Worm (Caenorhabditis elegans) whole organism, L3 larva: ENCODE results near the gene srx-10.

Experiments used
- R02D3.7 ChIP-seq: fragments of 150-350 bp; optimal IDR thresholded peaks from 2 replicates; lab custom pipeline; 2014; ENCODE audit warnings: missing biosample characterization, missing genetic modification characterization
- ZK546.5 ChIP-seq: sonication (generic microtip); optimal IDR thresholded peaks from 2 replicates; lab custom pipeline; 2017; ENCODE audit warnings: missing biosample characterization, missing genetic modification characterization
- aly-2 ChIP-seq: fragments of 150-350 bp; optimal IDR thresholded peaks from 2 replicates; lab custom pipeline; 2014; ENCODE audit warnings: missing biosample characterization, missing genetic modification characterization
- ama-1 ChIP-seq: fragments of 150-350 bp; optimal IDR thresholded peaks from 2 replicates; lab custom pipeline; 2018
- ceh-16 ChIP-seq: sonication (generic microtip); optimal IDR thresholded peaks from 2 replicates; lab custom pipeline; 2017; ENCODE audit warnings: missing biosample characterization, missing genetic modification characterization
- ceh-28 ChIP-seq: fragments of 150-350 bp; optimal IDR thresholded peaks from 2 replicates; lab custom pipeline; 2014; ENCODE audit warnings: missing biosample characterization, missing genetic modification reagents, missing genetic modification characterization
- ceh-82 ChIP-seq: fragments of 150-350 bp; optimal IDR thresholded peaks from 2 replicates; lab custom pipeline; 2014; ENCODE audit warnings: missing biosample characterization, missing genetic modification characterization
- ceh-9 ChIP-seq: sonication (generic microtip); optimal IDR thresholded peaks from 2 replicates; lab custom pipeline; 2018; ENCODE audit warnings: missing biosample characterization, missing genetic modification characterization
- daf-12 ChIP-seq: fragments of 150-350 bp; optimal IDR thresholded peaks from 2 replicates; lab custom pipeline; 2014; ENCODE audit warnings: missing biosample characterization, missing genetic modification reagents, missing genetic modification characterization
- egl-27 ChIP-seq: sonication (generic microtip); optimal IDR thresholded peaks from 4 replicates; lab custom pipeline; 2017; ENCODE audit warnings: missing biosample characterization, missing genetic modification reagents, missing genetic modification characterization
- egl-5 ChIP-seq: fragments of 150-350 bp; optimal IDR thresholded peaks from 2 replicates; lab custom pipeline; 2017; ENCODE audit warnings: missing biosample characterization, missing genetic modification reagents, missing genetic modification characterization, inconsistent platforms
- elt-1 ChIP-seq: fragments of 150-350 bp; optimal IDR thresholded peaks from 2 replicates; lab custom pipeline; 2014; ENCODE audit warnings: missing biosample characterization, missing genetic modification characterization
- elt-2 ChIP-seq: sonication (generic microtip); optimal IDR thresholded peaks from 2 replicates; lab custom pipeline; 2016; ENCODE audit warnings: missing genetic modification reagents, mild to moderate bottlenecking, missing genetic modification characterization, missing compliant biosample characterization
- elt-3 ChIP-seq, 3 experiments: fragments of 150-350 bp in 1 of 3; sonication (generic microtip) in 2 of 3; optimal IDR thresholded peaks; 2 replicates in 2 of 3; 4 replicates in 1 of 3; lab custom pipeline; 2014 to 2017; ENCODE audit warnings: missing biosample characterization in 3 of 3, missing genetic modification characterization in 3 of 3
- eor-1 ChIP-seq, 2 experiments: fragments of 150-350 bp; optimal IDR thresholded peaks; 2 replicates each; lab custom pipeline; 2014 to 2018; ENCODE audit warnings: missing biosample characterization in 2 of 2, missing genetic modification characterization in 2 of 2
- fkh-10 ChIP-seq: sonication (generic microtip); optimal IDR thresholded peaks from 2 replicates; lab custom pipeline; 2017; ENCODE audit warnings: missing biosample characterization, missing genetic modification reagents, missing genetic modification characterization
- fos-1 ChIP-seq: fragments of 150-350 bp; optimal IDR thresholded peaks from 2 replicates; lab custom pipeline; 2014; ENCODE audit warnings: missing biosample characterization, missing genetic modification characterization
- hmg-11 ChIP-seq: sonication (generic microtip); optimal IDR thresholded peaks from 2 replicates; lab custom pipeline; 2016; ENCODE audit warnings: missing genetic modification characterization, missing compliant biosample characterization
- lin-15B ChIP-seq: fragments of 150-350 bp; optimal IDR thresholded peaks from 2 replicates; lab custom pipeline; 2014; ENCODE audit warnings: missing biosample characterization, missing genetic modification characterization
- lin-39 ChIP-seq: fragments of 150-350 bp; optimal IDR thresholded peaks from 2 replicates; lab custom pipeline; 2018; ENCODE audit warnings: missing biosample characterization, missing genetic modification reagents, missing genetic modification characterization
- lsy-12 ChIP-seq: sonication (generic microtip); optimal IDR thresholded peaks from 2 replicates; lab custom pipeline; 2016; ENCODE audit warnings: mild to moderate bottlenecking, missing genetic modification characterization, missing compliant biosample characterization
- mdl-1 ChIP-seq: fragments of 150-350 bp; optimal IDR thresholded peaks from 2 replicates; lab custom pipeline; 2014; ENCODE audit warnings: missing biosample characterization, missing genetic modification characterization
- nfya-1 ChIP-seq: sonication (generic microtip); optimal IDR thresholded peaks from 2 replicates; lab custom pipeline; 2017; ENCODE audit warnings: missing genetic modification characterization, mild to moderate bottlenecking, missing compliant biosample characterization, antibody characterized with exemption, moderate library complexity; ENCODE audit not compliant: insufficient read depth
- nhr-11 ChIP-seq: fragments of 150-350 bp; optimal IDR thresholded peaks from 2 replicates; lab custom pipeline; 2014; ENCODE audit warnings: missing biosample characterization, missing genetic modification characterization
- nhr-12 ChIP-seq: fragments of 150-350 bp; optimal IDR thresholded peaks from 2 replicates; lab custom pipeline; 2014; ENCODE audit warnings: missing biosample characterization, missing genetic modification characterization
- nhr-237 ChIP-seq: fragments of 150-350 bp; optimal IDR thresholded peaks from 2 replicates; lab custom pipeline; 2014; ENCODE audit warnings: missing biosample characterization, missing genetic modification characterization
- nhr-25 ChIP-seq: sonication (generic microtip); optimal IDR thresholded peaks from 2 replicates; lab custom pipeline; 2017; ENCODE audit warnings: missing biosample characterization, missing genetic modification characterization
- nhr-28 ChIP-seq: fragments of 150-350 bp; optimal IDR thresholded peaks from 2 replicates; lab custom pipeline; 2014; ENCODE audit warnings: missing biosample characterization, missing genetic modification characterization
- nhr-43 ChIP-seq: sonication (generic microtip); optimal IDR thresholded peaks from 2 replicates; lab custom pipeline; 2016; ENCODE audit warnings: mild to moderate bottlenecking, missing genetic modification characterization, missing compliant biosample characterization; ENCODE audit not compliant: poor library complexity, severe bottlenecking
- nhr-67 ChIP-seq: fragments of 150-350 bp; optimal IDR thresholded peaks from 2 replicates; lab custom pipeline; 2014; ENCODE audit warnings: missing biosample characterization, missing genetic modification characterization
- nhr-76 ChIP-seq: fragments of 150-350 bp; sonication (generic microtip); optimal IDR thresholded peaks from 5 replicates; lab custom pipeline; 2014; ENCODE audit warnings: missing biosample characterization, missing genetic modification characterization
- nhr-77 ChIP-seq: fragments of 150-350 bp; optimal IDR thresholded peaks from 2 replicates; lab custom pipeline; 2014; ENCODE audit warnings: missing biosample characterization, missing genetic modification characterization
- pha-4 ChIP-seq: fragments of 150-350 bp; optimal IDR thresholded peaks from 2 replicates; lab custom pipeline; 2014; ENCODE audit warnings: missing biosample characterization, missing genetic modification reagents, missing genetic modification characterization
- pqm-1 ChIP-seq: fragments of 150-350 bp; optimal IDR thresholded peaks from 2 replicates; lab custom pipeline; 2017; ENCODE audit warnings: missing biosample characterization, missing genetic modification characterization, inconsistent platforms
- sea-2 ChIP-seq: fragments of 150-350 bp; sonication (generic microtip); optimal IDR thresholded peaks from 4 replicates; lab custom pipeline; 2014; ENCODE audit warnings: missing biosample characterization, missing genetic modification reagents, missing genetic modification characterization
- skn-1 ChIP-seq: fragments of 150-350 bp; optimal IDR thresholded peaks from 2 replicates; lab custom pipeline; 2014; ENCODE audit warnings: missing biosample characterization, missing genetic modification characterization
- snpc-4 ChIP-seq: fragments of 150-350 bp; optimal IDR thresholded peaks from 2 replicates; lab custom pipeline; 2014; ENCODE audit warnings: missing biosample characterization, missing genetic modification characterization
- tbx-2 ChIP-seq: sonication (generic microtip); optimal IDR thresholded peaks from 2 replicates; lab custom pipeline; 2016; ENCODE audit warnings: mild to moderate bottlenecking, missing genetic modification characterization, missing compliant biosample characterization
- unc-62 ChIP-seq: fragments of 150-350 bp; sonication (generic microtip); optimal IDR thresholded peaks from 4 replicates; lab custom pipeline; 2014; ENCODE audit warnings: missing biosample characterization, missing genetic modification reagents, missing genetic modification characterization
- zag-1 ChIP-seq: fragments of 150-350 bp; optimal IDR thresholded peaks from 2 replicates; lab custom pipeline; 2014; ENCODE audit warnings: missing biosample characterization, missing genetic modification characterization
- ztf-11 ChIP-seq: fragments of 150-350 bp; optimal IDR thresholded peaks from 2 replicates; lab custom pipeline; 2014; ENCODE audit warnings: missing biosample characterization, missing genetic modification characterization
- ztf-4 ChIP-seq: fragments of 150-350 bp; optimal IDR thresholded peaks from 2 replicates; lab custom pipeline; 2014; ENCODE audit warnings: missing biosample characterization, missing genetic modification characterization

Gene srx-10

ce11 chrV:13918341-13918740 is 27.9 kb downstream of the srx-10 start, which contains the start of gene str-250:
Gene str-250 (plus strand): TSS chrV:13918641.
- no peak for TF ChIP-seq nhr-12 (tag; lab: Kevin White, UChicago)
- no peak for TF ChIP-seq ztf-11 (tag; lab: Kevin White, UChicago)
- TF ChIP-seq ceh-16 (tag; lab: Kevin White, UChicago), result no peak
- no peak for TF ChIP-seq skn-1
- no peak for TF ChIP-seq ceh-82
- TF ChIP-seq tbx-2 (tag; lab: Kevin White, UChicago), result no peak
- TF ChIP-seq nhr-237 (tag; lab: Kevin White, UChicago), result no peak
- TF ChIP-seq lin-39 (tag; lab: Kevin White, UChicago), result no peak
- TF ChIP-seq unc-62, result no peak
- TF ChIP-seq hmg-11 (tag; lab: Kevin White, UChicago), result no peak
- no peak for TF ChIP-seq eor-1 (tag; optimal IDR thresholded peaks at IDR 0.05; lab: Kevin White, UChicago)
- no peak for TF ChIP-seq snpc-4 (tag; lab: Kevin White, UChicago)
- TF ChIP-seq fos-1 (tag; lab: Kevin White, UChicago), result no peak
- TF ChIP-seq nhr-67 (tag; lab: Kevin White, UChicago), result no peak
- TF ChIP-seq elt-3 (tag; optimal IDR thresholded peaks at IDR 0.05; lab: Kevin White, UChicago), result no peak
- TF ChIP-seq nhr-77 (tag; lab: Kevin White, UChicago), result no peak
- TF ChIP-seq, all 47 proteins: peak for 0

ce11 chrV:13916196-13916595 is 30.1 kb downstream of the srx-10 start, which contains the start of gene str-252:
Gene str-252 (plus strand): TSS chrV:13916496.
- TF ChIP-seq nhr-43, result no peak
- TF ChIP-seq egl-27, result no peak
- no peak for TF ChIP-seq ceh-28 (tag; lab: Kevin White, UChicago)
- TF ChIP-seq skn-1, result no peak
- TF ChIP-seq elt-1, result no peak
- TF ChIP-seq aly-2 (tag; lab: Kevin White, UChicago), result no peak
- no peak for TF ChIP-seq ztf-4 (tag; lab: Kevin White, UChicago)
- no peak for TF ChIP-seq nhr-76
- TF ChIP-seq nhr-28, result no peak
- TF ChIP-seq unc-62, result no peak
- TF ChIP-seq ceh-16 (tag; lab: Kevin White, UChicago), result no peak
- no peak for TF ChIP-seq ama-1 (lab: Kevin White, UChicago)
- TF ChIP-seq nfya-1 (tag; lab: Kevin White, UChicago), result no peak
- no peak for TF ChIP-seq daf-12
- TF ChIP-seq eor-1 (tag; optimal IDR thresholded peaks at IDR 0.05; lab: Kevin White, UChicago), result no peak
- TF ChIP-seq, all 47 proteins: peak for 0

- no peak for TF ChIP-seq egl-27
- TF ChIP-seq pqm-1 (tag; lab: Kevin White, UChicago), result no peak
- TF ChIP-seq elt-2 (tag; lab: Kevin White, UChicago), result no peak
- TF ChIP-seq fkh-10 (GFP tag; lab: Kevin White, UChicago), result no peak
- TF ChIP-seq egl-5 (tag; lab: Kevin White, UChicago), result no peak
- no peak for TF ChIP-seq R02D3.7 (tag; lab: Kevin White, UChicago)
- TF ChIP-seq zag-1 (tag; lab: Kevin White, UChicago), result no peak
- TF ChIP-seq eor-1 (tag; optimal IDR thresholded peaks at IDR 0.05; lab: Kevin White, UChicago), result no peak
- TF ChIP-seq elt-1, result no peak
- no peak for TF ChIP-seq skn-1
- TF ChIP-seq ceh-9 (tag; lab: Kevin White, UChicago), result no peak
- no peak for TF ChIP-seq ztf-4 (tag; lab: Kevin White, UChicago)
- no peak for TF ChIP-seq nhr-25 (tag; lab: Kevin White, UChicago)
- no peak for TF ChIP-seq ama-1 (lab: Kevin White, UChicago)
- TF ChIP-seq nhr-67 (tag; lab: Kevin White, UChicago), result no peak
- TF ChIP-seq nhr-76, result no peak
- no peak for TF ChIP-seq pha-4 (tag; lab: Kevin White, UChicago)
- no peak for TF ChIP-seq unc-62
- no peak for TF ChIP-seq nfya-1 (tag; lab: Kevin White, UChicago)
- no peak for TF ChIP-seq hmg-11 (tag; lab: Kevin White, UChicago)
Observed at ce11 chrV:13915390-13915789, 30.9 kb downstream of the srx-10 start, which contains the start of gene gcy-32. Gene gcy-32 (minus strand): TSS chrV:13915490.

ce11 chrV:13909400-13909799 is 36.9 kb downstream of the srx-10 start, which contains the start of gene C06B3.7:
Gene C06B3.7 (plus strand): TSS chrV:13909686.
- TF ChIP-seq egl-5 (tag; lab: Kevin White, UChicago) (peak; percentile 99), fkh-10 (GFP tag; lab: Kevin White, UChicago) (no peak), ceh-16 (tag; lab: Kevin White, UChicago) (no peak), R02D3.7 (tag; lab: Kevin White, UChicago) (no peak), elt-2 (tag; lab: Kevin White, UChicago) (peak; percentile 92), nhr-67 (tag; lab: Kevin White, UChicago) (no peak), pha-4 (tag; lab: Kevin White, UChicago) (peak; percentile 94), ztf-4 (tag; lab: Kevin White, UChicago) (no peak), nhr-25 (tag; lab: Kevin White, UChicago) (peak; percentile 52), nhr-237 (tag; lab: Kevin White, UChicago) (no peak), hmg-11 (tag; lab: Kevin White, UChicago) (no peak), lsy-12 (peak; percentile 16), elt-3 (tag; optimal IDR thresholded peaks at IDR 0.05; lab: Kevin White, UChicago) (peak in 1 of 3 experiments; percentile 23), nhr-11 (tag; lab: Kevin White, UChicago) (peak; percentile 27), skn-1 (peak; percentile 72), ceh-82 (no peak), zag-1 (tag; lab: Kevin White, UChicago) (no peak), lin-15B (peak; percentile 27), tbx-2 (tag; lab: Kevin White, UChicago) (no peak), ztf-11 (tag; lab: Kevin White, UChicago) (no peak), ceh-9 (tag; lab: Kevin White, UChicago) (no peak), nhr-28 (no peak), eor-1 (tag; optimal IDR thresholded peaks at IDR 0.05; lab: Kevin White, UChicago) (no peak), snpc-4 (tag; lab: Kevin White, UChicago) (no peak), pqm-1 (tag; lab: Kevin White, UChicago) (peak; percentile 95), sea-2 (GFP tag; lab: Kevin White, UChicago) (no peak), ZK546.5 (tag; lab: Kevin White, UChicago) (no peak), egl-27 (no peak), nhr-12 (tag; lab: Kevin White, UChicago) (no peak), fos-1 (tag; lab: Kevin White, UChicago) (no peak), mdl-1 (tag; lab: Kevin White, UChicago) (peak; percentile 75), ama-1 (lab: Kevin White, UChicago) (no peak)
